Worm (Caenorhabditis elegans) whole organism, L4 larva: Measurements from ENCODE around the gene nars-2.

Source experiments
- attf-4 ChIP-seq: sonication (generic microtip); optimal IDR thresholded peaks from 3 replicates; lab custom pipeline; 2017; ENCODE audit warnings: missing biosample characterization, missing genetic modification characterization
- fos-1 ChIP-seq: fragments of 150-350 bp; optimal IDR thresholded peaks from 2 replicates; lab custom pipeline; 2014; ENCODE audit warnings: missing biosample characterization, missing genetic modification characterization

ce11 chrIII:11488662-11489349, 11.7 kb downstream of the nars-2 start:
- TF ChIP-seq fos-1 (tag; lab: Kevin White, UChicago) = no peak
- TF ChIP-seq attf-4 (tag; lab: Kevin White, UChicago) = no peak
